Fruit fly (Drosophila melanogaster): ENCODE results near the gene CG31674.

Gene CG31674

DNA sequence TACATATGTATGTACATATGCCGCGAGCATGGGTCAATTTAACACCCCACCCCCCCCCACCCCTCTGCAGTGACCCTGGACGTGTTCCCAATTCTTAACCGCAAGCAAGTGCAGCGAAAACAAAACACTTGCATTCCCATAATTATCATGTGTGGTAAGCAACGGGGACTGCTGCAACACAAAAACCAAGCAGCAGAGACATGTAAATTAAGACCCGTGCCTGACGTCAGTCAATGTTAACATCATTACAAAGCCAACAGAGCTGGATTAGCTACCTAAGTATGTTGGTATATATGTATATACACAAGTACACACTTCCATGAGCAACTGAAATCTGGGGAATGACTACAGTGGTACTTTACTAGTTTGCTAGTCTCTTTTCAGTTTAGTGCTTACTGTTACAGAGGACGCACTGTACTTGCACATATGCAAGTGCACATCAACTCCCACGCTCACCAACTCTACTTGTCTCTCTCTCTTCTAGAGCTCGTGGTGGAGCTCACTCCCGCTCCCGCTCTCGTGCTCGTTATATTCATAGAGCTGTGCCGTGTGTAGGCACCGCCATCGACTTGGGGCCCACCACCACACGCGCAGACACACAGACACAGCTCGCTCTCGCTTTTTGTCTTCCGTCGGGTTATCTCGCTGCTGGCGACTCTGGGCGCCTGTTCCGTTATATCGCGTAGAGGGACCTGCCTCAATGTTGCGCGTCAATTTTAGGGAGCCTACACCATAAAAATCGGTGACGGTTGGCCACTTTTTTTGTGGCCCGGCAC is 9.6 kb upstream of the CG31674 start (continued):
- TF ChIP-seq gsb (GFP tag; IDR thresholded peaks at IDR 0.05): no peak
- TF ChIP-seq CG34376 (GFP tag; optimal IDR thresholded peaks at IDR 0.05): peak; percentile 39
- TF ChIP-seq gce (GFP tag; IDR thresholded peaks at IDR 0.05): peak; percentile 22; the same call in 1 of the 3 replicates
- no peak for TF ChIP-seq hkb (optimal IDR thresholded peaks at IDR 0.05)
- no peak for TF ChIP-seq hkb (GFP tag; IDR thresholded peaks at IDR 0.05)
- TF ChIP-seq Trl (optimal IDR thresholded peaks at IDR 0.05): peak; percentile 84 to 90
- no peak for TF ChIP-seq Trl (GFP tag; optimal IDR thresholded peaks at IDR 0.05)
- peak; percentile 56; the same call in 2 of the 3 replicates for TF ChIP-seq zen2 (GFP tag; IDR thresholded peaks at IDR 0.05; ENCODE audit: partially characterized antibody)
- TF ChIP-seq ATbp (GFP tag; optimal IDR thresholded peaks at IDR 0.05): no peak
- no peak for TF ChIP-seq CG4282 (GFP tag; optimal IDR thresholded peaks at IDR 0.05)
- peak; percentile 66; the same call in 2 of the 3 replicates for TF ChIP-seq ci (GFP tag; IDR thresholded peaks at IDR 0.05)
- TF ChIP-seq pan (optimal IDR thresholded peaks at IDR 0.05): no peak
- TF ChIP-seq pan (GFP tag; optimal IDR thresholded peaks at IDR 0.05 in 1 of 2, IDR thresholded peaks at IDR 0.05 in 1 of 2): no peak
- TF ChIP-seq pita (GFP tag; optimal IDR thresholded peaks at IDR 0.05): no peak
- TF ChIP-seq CG6791 (GFP tag; IDR thresholded peaks at IDR 0.05; ENCODE audit: partially characterized antibody): no peak
- TF ChIP-seq onecut (GFP tag; IDR thresholded peaks at IDR 0.05): peak; percentile 41; the same call in 1 of the 2 replicates
- no peak for TF ChIP-seq Dref (GFP tag; IDR thresholded peaks at IDR 0.05)
- peak; percentile 5 for TF ChIP-seq ind (GFP tag; optimal IDR thresholded peaks at IDR 0.05)
- no peak for TF ChIP-seq ranshi (GFP tag; IDR thresholded peaks at IDR 0.05)
- no peak; the same call in 2 of the 3 replicates for TF ChIP-seq B-H1 (GFP tag; IDR thresholded peaks at IDR 0.05)
- TF ChIP-seq CG11504 (tag; optimal IDR thresholded peaks at IDR 0.05): peak; percentile 92
- TF ChIP-seq CG31441 (GFP tag; IDR thresholded peaks at IDR 0.05): peak; percentile 27; the same call in 1 of the 2 replicates
- TF ChIP-seq gcm2 (GFP tag; optimal IDR thresholded peaks at IDR 0.05): no peak
- no peak for TF ChIP-seq CG17186 (GFP tag; optimal IDR thresholded peaks at IDR 0.05)
- TF ChIP-seq CG11398 (GFP tag; optimal IDR thresholded peaks at IDR 0.05): no peak
- no peak for TF ChIP-seq unpg (GFP tag; optimal IDR thresholded peaks at IDR 0.05)
- no peak for TF ChIP-seq Fer2 (tag; optimal IDR thresholded peaks at IDR 0.05)
- TF ChIP-seq insv (GFP tag; optimal IDR thresholded peaks at IDR 0.05): no peak

DNA sequence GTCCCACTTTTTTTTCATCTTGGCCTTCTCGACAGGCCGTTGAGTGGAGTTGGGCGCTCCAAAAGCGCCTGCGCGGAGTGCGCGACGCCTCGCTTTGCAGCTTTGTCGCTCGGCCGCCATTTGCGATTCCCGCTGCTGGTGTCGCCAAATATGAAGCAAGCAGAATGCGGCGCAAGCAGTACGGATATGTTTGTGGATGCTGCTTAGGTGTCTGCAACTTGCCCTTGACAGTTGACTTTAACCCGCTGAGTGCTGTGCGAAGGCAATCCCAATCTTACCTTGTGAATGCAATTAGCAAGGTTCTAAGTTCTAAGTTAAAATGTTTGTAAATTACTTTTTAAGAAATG is 9.1 kb upstream of the CG31674 start:
- no peak for TF ChIP-seq Bdp1 (GFP tag; optimal IDR thresholded peaks at IDR 0.05)
- TF ChIP-seq CG8359 (GFP tag; optimal IDR thresholded peaks at IDR 0.05; ENCODE audit: borderline replicate concordance): no peak
- TF ChIP-seq CG9437 (GFP tag; optimal IDR thresholded peaks at IDR 0.05): no peak
- no peak for TF ChIP-seq Meics (GFP tag; optimal IDR thresholded peaks at IDR 0.05)
- no peak for TF ChIP-seq ems (GFP tag; optimal IDR thresholded peaks at IDR 0.05)
- TF ChIP-seq psq (GFP tag; optimal IDR thresholded peaks at IDR 0.05): no peak
- peak in 1 of 2 experiments; percentile 56 for TF ChIP-seq Hr78 (GFP tag; optimal IDR thresholded peaks at IDR 0.05)
- peak; percentile 12 for TF ChIP-seq Med (GFP tag)
- no peak for TF ChIP-seq Mes4 (GFP tag; optimal IDR thresholded peaks at IDR 0.05)
- TF ChIP-seq CG6175 (GFP tag; IDR thresholded peaks at IDR 0.05): 0 out of 3 replicates have a peak, but pooled peaks have one; percentile 68
- TF ChIP-seq disco-r (GFP tag; optimal IDR thresholded peaks at IDR 0.05): peak; percentile 13
- peak; percentile 22 for TF ChIP-seq Deaf1 (tag; optimal IDR thresholded peaks at IDR 0.05)
- peak; percentile 64 for TF ChIP-seq ewg (GFP tag; optimal IDR thresholded peaks at IDR 0.05)
- TF ChIP-seq seq (GFP tag; IDR thresholded peaks at IDR 0.05): no peak
- no peak for TF ChIP-seq corto (GFP tag; optimal IDR thresholded peaks at IDR 0.05)
- no peak for TF ChIP-seq CG12659 (GFP tag; optimal IDR thresholded peaks at IDR 0.05)
- TF ChIP-seq gro (GFP tag; optimal IDR thresholded peaks at IDR 0.05): no peak
- no peak for TF ChIP-seq CG7556 (GFP tag; optimal IDR thresholded peaks at IDR 0.05)
- no peak for TF ChIP-seq lilli (GFP tag; optimal IDR thresholded peaks at IDR 0.05)
- no peak for TF ChIP-seq stc (GFP tag; IDR thresholded peaks at IDR 0.05)
- peak; percentile 12 for TF ChIP-seq sug (tag; optimal IDR thresholded peaks at IDR 0.05)
- TF ChIP-seq MBD-R2 (GFP tag; IDR thresholded peaks at IDR 0.05): no peak
- no peak for TF ChIP-seq CG10565 (GFP tag; optimal IDR thresholded peaks at IDR 0.05)
- no peak for TF ChIP-seq hbn (GFP tag; IDR thresholded peaks at IDR 0.05; ENCODE audit: partially characterized antibody)

All from whole organism, embryonic.